Fruit fly (Drosophila melanogaster) whole organism, wandering third instar larva: ENCODE measurements around the gene PIG-U.

ENCODE experiments used
- Abd-B ChIP-seq: fragments of >200 bp; optimal IDR thresholded peaks from 2 replicates; lab custom pipeline; 2017; ENCODE audit warnings: missing biosample characterization, missing genetic modification characterization
- CG32264 ChIP-seq: fragments of 200-800 bp; sonication (Bioruptor generic); optimal IDR thresholded peaks from 2 replicates; lab custom pipeline; 2016; ENCODE audit warnings: missing biosample characterization, missing genetic modification characterization
- CG9705 ChIP-seq: fragments of 200-800 bp; sonication (Bioruptor generic); optimal IDR thresholded peaks from 2 replicates; lab custom pipeline; 2018; ENCODE audit warnings: missing biosample characterization, mild to moderate bottlenecking, missing genetic modification characterization
- CrebA ChIP-seq: fragments of 200-800 bp; sonication (Bioruptor generic); optimal IDR thresholded peaks from 2 replicates; lab custom pipeline; 2016; ENCODE audit warnings: missing biosample characterization, mild to moderate bottlenecking, missing genetic modification characterization, borderline replicate concordance
- Dfd ChIP-seq: fragments of >200 bp; optimal IDR thresholded peaks from 2 replicates; lab custom pipeline; 2017; ENCODE audit warnings: missing biosample characterization, missing genetic modification characterization
- Dif ChIP-seq: fragments of 200-275, 200-300 bp; sonication (Bioruptor generic); optimal IDR thresholded peaks from 2 replicates; lab custom pipeline; 2018; ENCODE audit warnings: missing biosample characterization, missing genetic modification characterization; ENCODE audit not compliant: partially characterized antibody
- GATAd ChIP-seq: sonication (Bioruptor generic); optimal IDR thresholded peaks from 2 replicates; lab custom pipeline; 2016; ENCODE audit warnings: missing biosample characterization, missing genetic modification characterization
- HLH106 ChIP-seq: fragments of 200-800 bp; optimal IDR thresholded peaks from 3 replicates; lab custom pipeline; 2019; ENCODE audit warnings: missing biosample characterization, mild to moderate bottlenecking, missing genetic modification characterization, moderate library complexity
- Hnf4 ChIP-seq: fragments of 200-800 bp; sonication (Bioruptor generic); optimal IDR thresholded peaks from 2 replicates; lab custom pipeline; 2016; ENCODE audit warnings: missing biosample characterization, mild to moderate bottlenecking, missing genetic modification characterization
- Hr78 ChIP-seq: fragments of >200 bp; optimal IDR thresholded peaks from 2 replicates; lab custom pipeline; 2017; ENCODE audit warnings: missing biosample characterization, missing genetic modification characterization
- Hr83 ChIP-seq: fragments of 200-300 bp; sonication (Bioruptor generic); optimal IDR thresholded peaks from 2 replicates; lab custom pipeline; 2016; ENCODE audit warnings: missing biosample characterization, mild to moderate bottlenecking, missing genetic modification characterization, moderate library complexity; ENCODE audit not compliant: poor library complexity, severe bottlenecking
- Jra ChIP-seq: sonication (Bioruptor generic); optimal IDR thresholded peaks from 2 replicates; lab custom pipeline; 2016; ENCODE audit warnings: missing biosample characterization, missing genetic modification characterization
- Mio ChIP-seq: sonication (Bioruptor generic); optimal IDR thresholded peaks from 2 replicates; lab custom pipeline; 2016; ENCODE audit warnings: missing biosample characterization, missing genetic modification characterization
- Myc ChIP-seq: fragments of >200 bp; optimal IDR thresholded peaks from 2 replicates; lab custom pipeline; 2017
- N ChIP-seq: fragments of >200 bp; optimal IDR thresholded peaks from 2 replicates; lab custom pipeline; 2018; ENCODE audit warnings: missing biosample characterization, missing external identifiers, missing genetic modification characterization
- OdsH ChIP-seq: fragments of 200-800 bp; sonication (Bioruptor generic); optimal IDR thresholded peaks from 2 replicates; lab custom pipeline; 2016; ENCODE audit warnings: missing biosample characterization, mild to moderate bottlenecking, missing genetic modification characterization
- Rel ChIP-seq, 2 experiments: fragments of 200-800 bp; sonication (Bioruptor generic) in 1 of 2; optimal IDR thresholded peaks; 2 replicates in 1 of 2; 3 replicates in 1 of 2; lab custom pipeline; 2016 to 2019; ENCODE audit warnings: mild to moderate bottlenecking in 2 of 2, missing biosample characterization in 2 of 2, missing genetic modification characterization in 2 of 2, moderate library complexity in 1 of 2
- Sp1 ChIP-seq: fragments of 200-800 bp; sonication (Bioruptor generic); optimal IDR thresholded peaks from 3 replicates; lab custom pipeline; 2019; ENCODE audit warnings: missing biosample characterization, mild to moderate bottlenecking, missing genetic modification characterization, moderate library complexity
- Vsx2 ChIP-seq: fragments of 200-300, 225-300 bp; sonication (Bioruptor generic); optimal IDR thresholded peaks from 2 replicates; lab custom pipeline; 2018; ENCODE audit warnings: missing biosample characterization, missing genetic modification characterization; ENCODE audit not compliant: partially characterized antibody
- br ChIP-seq: fragments of 200-800 bp; sonication (Bioruptor generic); optimal IDR thresholded peaks from 2 replicates; lab custom pipeline; 2016; ENCODE audit warnings: missing biosample characterization, missing genetic modification characterization
- brk ChIP-seq: fragments of 200-800 bp; sonication (Bioruptor generic); optimal IDR thresholded peaks from 2 replicates; lab custom pipeline; 2016; ENCODE audit warnings: missing biosample characterization, mild to moderate bottlenecking, missing genetic modification characterization
- dl ChIP-seq, 2 experiments: fragments of 175-275, 200-275 bp in 1 of 2; fragments of 200-275 bp in 1 of 2; sonication (Bioruptor generic); optimal IDR thresholded peaks; lab custom pipeline; 2018; ENCODE audit warnings: mild to moderate bottlenecking in 2 of 2, missing biosample characterization in 2 of 2, missing genetic modification characterization in 2 of 2, moderate library complexity in 2 of 2; ENCODE audit not compliant: partially characterized antibody in 2 of 2, insufficient read depth in 1 of 2
- dmrt93B ChIP-seq: fragments of 200-800 bp; sonication (Bioruptor generic); optimal IDR thresholded peaks from 2 replicates; lab custom pipeline; 2018; ENCODE audit warnings: missing biosample characterization, mild to moderate bottlenecking, missing genetic modification characterization
- dsf ChIP-seq: sonication (Bioruptor generic); optimal IDR thresholded peaks from 2 replicates; lab custom pipeline; 2016; ENCODE audit warnings: missing biosample characterization, missing genetic modification characterization, borderline replicate concordance
- ey ChIP-seq: fragments of 200-800 bp; sonication (Bioruptor generic); optimal IDR thresholded peaks from 2 replicates; lab custom pipeline; 2016; ENCODE audit warnings: missing biosample characterization, missing genetic modification characterization
- foxo ChIP-seq, 2 experiments: fragments of 200-800 bp; sonication (Bioruptor generic); optimal IDR thresholded peaks; 2 replicates in 1 of 2; 3 replicates in 1 of 2; lab custom pipeline; 2016 to 2017; ENCODE audit warnings: missing biosample characterization in 2 of 2, missing genetic modification characterization in 2 of 2
- fru ChIP-seq: fragments of 200-800 bp; sonication (Bioruptor generic); optimal IDR thresholded peaks from 3 replicates; lab custom pipeline; 2016; ENCODE audit warnings: missing biosample characterization, mild to moderate bottlenecking, missing genetic modification characterization
- h ChIP-seq: fragments of 200-800 bp; sonication (Bioruptor generic); optimal IDR thresholded peaks from 3 replicates; lab custom pipeline; 2016; ENCODE audit warnings: missing biosample characterization, mild to moderate bottlenecking, missing genetic modification characterization
- jim ChIP-seq: fragments of 175-275, 200-325 bp; sonication (Bioruptor generic); optimal IDR thresholded peaks from 2 replicates; lab custom pipeline; 2016; ENCODE audit warnings: missing biosample characterization, mild to moderate bottlenecking, missing genetic modification characterization
- pan ChIP-seq: fragments of >200 bp; optimal IDR thresholded peaks from 2 replicates; lab custom pipeline; 2017
- psq ChIP-seq: fragments of 200-800 bp; sonication (Bioruptor generic); optimal IDR thresholded peaks from 3 replicates; lab custom pipeline; 2017; ENCODE audit warnings: missing biosample characterization, mild to moderate bottlenecking, missing genetic modification characterization, moderate library complexity
- rgr ChIP-seq: fragments of 200-800 bp; sonication (Bioruptor generic); optimal IDR thresholded peaks from 3 replicates; lab custom pipeline; 2016; ENCODE audit warnings: missing biosample characterization, mild to moderate bottlenecking, missing genetic modification characterization
- sage ChIP-seq: fragments of 200-800 bp; sonication (Bioruptor generic); optimal IDR thresholded peaks from 2 replicates; lab custom pipeline; 2016; ENCODE audit warnings: missing biosample characterization, mild to moderate bottlenecking, missing genetic modification characterization
- sv ChIP-seq: fragments of 200-800 bp; sonication (Bioruptor generic); optimal IDR thresholded peaks from 3 replicates; lab custom pipeline; 2016; ENCODE audit warnings: missing biosample characterization, missing genetic modification characterization
- tai ChIP-seq: sonication (Bioruptor generic); optimal IDR thresholded peaks from 2 replicates; lab custom pipeline; 2016; ENCODE audit warnings: missing biosample characterization, missing genetic modification characterization
- usp ChIP-seq: fragments of >200 bp; optimal IDR thresholded peaks from 2 replicates; lab custom pipeline; 2017; ENCODE audit warnings: missing biosample characterization, missing genetic modification characterization
- woc ChIP-seq: sonication (Bioruptor generic); optimal IDR thresholded peaks from 2 replicates; lab custom pipeline; 2016; ENCODE audit warnings: missing biosample characterization, mild to moderate bottlenecking, missing genetic modification characterization

The PIG-U gene

dm6 chr2L:8528318-8528717, 13.4 kb downstream of the PIG-U start, which contains the start of the genes lmgA and lmgB (continued):
- TF ChIP-seq sage (GFP tag; lab: Kevin White, UChicago), result peak; percentile 27
- peak in 1 of 2 experiments; percentile 68 for TF ChIP-seq foxo (GFP tag; optimal IDR thresholded peaks at IDR 0.05; lab: Kevin White, UChicago)

dm6 chr2L:8528951-8529430, 14.1 kb downstream of the PIG-U start, which contains the start of gene CG17834:
TSS of gene CG17834 (plus strand) at chr2L:8529141.
- TF ChIP-seq CG9705 (GFP tag; lab: Kevin White, UChicago), result no peak
- TF ChIP-seq Rel (GFP tag; optimal IDR thresholded peaks at IDR 0.05; lab: Kevin White, UChicago), result no peak
- peak; percentile 85 for TF ChIP-seq Rel (tag; optimal IDR thresholded peaks at IDR 0.05; lab: Kevin White, UChicago)
- TF ChIP-seq fru (GFP tag; lab: Kevin White, UChicago), result no peak
- TF ChIP-seq jim (GFP tag; lab: Kevin White, UChicago), result no peak
- TF ChIP-seq dsf (GFP tag; lab: Kevin White, UChicago), result no peak
- no peak for TF ChIP-seq CG32264 (GFP tag; lab: Kevin White, UChicago)
- TF ChIP-seq br (GFP tag; lab: Kevin White, UChicago), result peak; percentile 45
- TF ChIP-seq h (GFP tag; lab: Kevin White, UChicago), result no peak
- no peak for TF ChIP-seq sage (GFP tag; lab: Kevin White, UChicago)
- peak; percentile 61 for TF ChIP-seq Hr83 (GFP tag; lab: Kevin White, UChicago)
- TF ChIP-seq CrebA (GFP tag; lab: Kevin White, UChicago), result no peak
- no peak for TF ChIP-seq dl (GFP tag; optimal IDR thresholded peaks at IDR 0.05; lab: Kevin White, UChicago; ENCODE audit: insufficient read depth in 1 of 2, partially characterized antibody in 2 of 2)
- no peak for TF ChIP-seq Abd-B
- TF ChIP-seq Sp1, result peak; percentile 67
- no peak for TF ChIP-seq pan (lab: Kevin White, UChicago)
- no peak for TF ChIP-seq GATAd
- TF ChIP-seq foxo (GFP tag; optimal IDR thresholded peaks at IDR 0.05; lab: Kevin White, UChicago), result peak in 1 of 2 experiments; percentile 16
- no peak for TF ChIP-seq Mio (GFP tag; lab: Kevin White, UChicago)
- peak; percentile 17 for TF ChIP-seq Hnf4 (GFP tag; lab: Kevin White, UChicago)
- no peak for TF ChIP-seq Hr78 (GFP tag; lab: Kevin White, UChicago)
- TF ChIP-seq brk (GFP tag; lab: Kevin White, UChicago), result no peak
- no peak for TF ChIP-seq Myc (lab: Kevin White, UChicago)
- TF ChIP-seq Jra (GFP tag; lab: Kevin White, UChicago), result no peak
- TF ChIP-seq woc (GFP tag; lab: Kevin White, UChicago), result no peak
- no peak for TF ChIP-seq OdsH (GFP tag; lab: Kevin White, UChicago)
- peak; percentile 59 for TF ChIP-seq Dif (GFP tag; lab: Kevin White, UChicago)
- no peak for TF ChIP-seq usp
- no peak for TF ChIP-seq tai (GFP tag; lab: Kevin White, UChicago)
- TF ChIP-seq sv, result no peak
- no peak for TF ChIP-seq N (GFP tag; lab: Kevin White, UChicago)
- no peak for TF ChIP-seq rgr (GFP tag; lab: Kevin White, UChicago)
- no peak for TF ChIP-seq ey
- TF ChIP-seq Dfd (GFP tag; lab: Kevin White, UChicago), result no peak
- peak; percentile 74 for TF ChIP-seq Vsx2 (GFP tag; lab: Kevin White, UChicago)
- no peak for TF ChIP-seq psq (GFP tag; lab: Kevin White, UChicago)
- no peak for TF ChIP-seq dmrt93B (GFP tag; lab: Kevin White, UChicago)
- peak; percentile 20 for TF ChIP-seq HLH106 (tag; lab: Kevin White, UChicago)

DNA sequence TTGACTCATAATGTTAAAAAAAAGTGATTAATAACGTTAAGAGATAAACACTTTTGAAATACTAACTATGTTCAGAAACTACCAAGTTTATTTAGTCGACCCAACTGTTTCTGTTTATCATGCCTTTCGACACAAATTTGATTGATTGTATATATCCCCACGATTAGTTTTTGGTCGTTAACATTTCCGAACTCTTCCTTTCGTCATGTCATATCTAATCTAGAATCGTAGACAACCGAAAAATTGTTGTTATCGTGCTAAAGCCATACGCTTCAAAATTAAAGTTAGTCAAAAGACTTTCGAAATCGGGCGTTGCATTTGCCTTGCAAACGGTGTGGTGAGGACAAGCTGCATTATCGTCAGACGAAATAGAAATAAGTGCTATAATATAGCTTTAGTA, 15.3 kb downstream of the PIG-U start:
- TF ChIP-seq psq (GFP tag; lab: Kevin White, UChicago), result no peak
- no peak for TF ChIP-seq Rel (GFP tag; optimal IDR thresholded peaks at IDR 0.05; lab: Kevin White, UChicago)
- TF ChIP-seq Rel (tag; optimal IDR thresholded peaks at IDR 0.05; lab: Kevin White, UChicago), result no peak
- no peak for TF ChIP-seq CrebA (GFP tag; lab: Kevin White, UChicago)
- no peak for TF ChIP-seq br (GFP tag; lab: Kevin White, UChicago)
- no peak for TF ChIP-seq jim (GFP tag; lab: Kevin White, UChicago)
- TF ChIP-seq woc (GFP tag; lab: Kevin White, UChicago), result no peak
- TF ChIP-seq Myc (lab: Kevin White, UChicago), result no peak
- TF ChIP-seq tai (GFP tag; lab: Kevin White, UChicago), result no peak
- no peak for TF ChIP-seq foxo (GFP tag; optimal IDR thresholded peaks at IDR 0.05; lab: Kevin White, UChicago)
- TF ChIP-seq CG9705 (GFP tag; lab: Kevin White, UChicago), result no peak
- no peak for TF ChIP-seq brk (GFP tag; lab: Kevin White, UChicago)
